Comparison of ENCODE assay signal across 4 fruit fly cellular contexts in the genomic region with DNA sequence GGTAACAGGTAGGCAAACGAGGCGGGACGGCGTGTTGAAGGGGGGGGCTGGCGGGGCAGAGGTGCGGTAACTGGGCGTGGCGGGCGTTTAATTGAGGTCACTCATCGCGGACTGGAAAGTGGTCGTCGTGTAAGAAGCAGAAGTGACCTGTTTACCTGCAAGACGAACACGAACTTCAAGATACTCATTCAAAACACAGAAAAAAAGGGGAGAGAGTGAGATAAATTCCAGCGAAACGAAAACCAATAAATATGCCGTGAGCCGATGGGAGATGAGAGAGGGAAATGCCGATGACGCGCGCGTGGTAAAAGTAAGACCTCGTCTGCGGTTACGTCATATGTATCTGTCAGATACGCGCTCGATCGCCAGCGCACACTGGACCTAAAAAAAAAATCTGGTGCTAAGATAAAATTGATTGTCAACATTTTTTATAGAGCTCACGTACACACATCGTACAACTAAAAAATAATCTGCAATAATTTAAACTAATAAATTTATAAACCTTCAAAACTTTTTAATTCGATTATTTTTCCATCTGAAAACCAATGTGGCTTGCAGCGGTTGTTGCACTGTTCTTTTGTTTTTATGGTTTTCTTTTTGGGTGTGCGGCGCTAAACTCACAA.
TF ChIP-seq lines count a peak whose summit lies in the region.

No protein-coding gene starts in this region.

- no peak for TF ChIP-seq CTCF in whole organism, embryonic (GFP tag; optimal IDR thresholded peaks at IDR 0.05; lab: Kevin White, UChicago)

TF ChIP-seq in whole organism, embryonic, 481 proteins besides CTCF, POLR2A, EP300 and RAD21 (continues in another document):
- no peak for TF ChIP-seq sim (GFP tag; IDR thresholded peaks at IDR 0.05; lab: Robert Waterston, UW)
- TF ChIP-seq al (GFP tag; IDR thresholded peaks at IDR 0.05; lab: Robert Waterston, UW): no peak
- 0 out of 2 replicates have a peak, but pooled peaks have one; percentile 19 for TF ChIP-seq CG11696 (GFP tag; IDR thresholded peaks at IDR 0.05; lab: Robert Waterston, UW)
- TF ChIP-seq CG2678 (tag; optimal IDR thresholded peaks at IDR 0.05; lab: Kevin White, UChicago): peak; percentile 70
- no peak for TF ChIP-seq cas (GFP tag; IDR thresholded peaks at IDR 0.05; lab: Robert Waterston, UW)
- no peak for TF ChIP-seq exex (tag; optimal IDR thresholded peaks at IDR 0.05; lab: Kevin White, UChicago)
- TF ChIP-seq pan (optimal IDR thresholded peaks at IDR 0.05; lab: Kevin White, UChicago): no peak
- TF ChIP-seq pan (GFP tag; optimal IDR thresholded peaks at IDR 0.05 in 1 of 2, IDR thresholded peaks at IDR 0.05 in 1 of 2): peak in 1 of 2 experiments; percentile 70
- TF ChIP-seq sna (GFP tag; IDR thresholded peaks at IDR 0.05; lab: Robert Waterston, UW; ENCODE audit: partially characterized antibody): no peak
- no peak for TF ChIP-seq zf30C (GFP tag; optimal IDR thresholded peaks at IDR 0.05; lab: Kevin White, UChicago)
- no peak for TF ChIP-seq kni (GFP tag; optimal IDR thresholded peaks at IDR 0.05; lab: Kevin White, UChicago)
- peak; percentile 41; the same call in 1 of the 2 replicates for TF ChIP-seq E2f2 (GFP tag; IDR thresholded peaks at IDR 0.05; lab: Robert Waterston, UW)
- TF ChIP-seq Hsf (GFP tag; optimal IDR thresholded peaks at IDR 0.05; lab: Kevin White, UChicago): peak; percentile 46
- TF ChIP-seq CG31441 (GFP tag; IDR thresholded peaks at IDR 0.05; lab: Robert Waterston, UW): peak; percentile 87
- TF ChIP-seq oc (tag; optimal IDR thresholded peaks at IDR 0.05; lab: Kevin White, UChicago): peak; percentile 71
- TF ChIP-seq Side (GFP tag; optimal IDR thresholded peaks at IDR 0.05; lab: Kevin White, UChicago): no peak
- TF ChIP-seq CG17385 (GFP tag; optimal IDR thresholded peaks at IDR 0.05; lab: Kevin White, UChicago): peak; percentile 63
- TF ChIP-seq CG13424 (tag; optimal IDR thresholded peaks at IDR 0.05; lab: Kevin White, UChicago): peak; percentile 65
- peak; percentile 53 for TF ChIP-seq CG14710 (tag; optimal IDR thresholded peaks at IDR 0.05; lab: Kevin White, UChicago)
- TF ChIP-seq shn (GFP tag; optimal IDR thresholded peaks at IDR 0.05; lab: Kevin White, UChicago): no peak

TF ChIP-seq in whole organism, prepupa, 60 proteins besides CTCF, POLR2A, EP300 and RAD21 (continues in another document):
- TF ChIP-seq topi (GFP tag; optimal IDR thresholded peaks at IDR 0.05; lab: Kevin White, UChicago): peak; percentile 70
- TF ChIP-seq acj6 (GFP tag; optimal IDR thresholded peaks at IDR 0.05; lab: Kevin White, UChicago): peak; percentile 67
- no peak for TF ChIP-seq fd59A (GFP tag; optimal IDR thresholded peaks at IDR 0.05; lab: Kevin White, UChicago)
- TF ChIP-seq pdm3 (GFP tag; optimal IDR thresholded peaks at IDR 0.05; lab: Kevin White, UChicago): peak; percentile 73
- no peak for TF ChIP-seq CG9139 (GFP tag; optimal IDR thresholded peaks at IDR 0.05; lab: Kevin White, UChicago)
- peak; percentile 76 for TF ChIP-seq OdsH (GFP tag; optimal IDR thresholded peaks at IDR 0.05; lab: Kevin White, UChicago)
- TF ChIP-seq fd85E (GFP tag; optimal IDR thresholded peaks at IDR 0.05; lab: Kevin White, UChicago): peak; percentile 24
- TF ChIP-seq CG32006 (GFP tag; optimal IDR thresholded peaks at IDR 0.05; lab: Kevin White, UChicago): peak; percentile 43
- TF ChIP-seq CG4318 (GFP tag; optimal IDR thresholded peaks at IDR 0.05; lab: Kevin White, UChicago): no peak
- TF ChIP-seq CG8632 (GFP tag; optimal IDR thresholded peaks at IDR 0.05; lab: Kevin White, UChicago): peak; percentile 78
- peak; percentile 68 for TF ChIP-seq CG7368 (GFP tag; optimal IDR thresholded peaks at IDR 0.05; lab: Kevin White, UChicago)
- TF ChIP-seq Gug (GFP tag; IDR thresholded peaks at IDR 0.05; lab: Robert Waterston, UW): no peak
- peak; percentile 13 for TF ChIP-seq Lpt (GFP tag; optimal IDR thresholded peaks at IDR 0.05; lab: Kevin White, UChicago)
- peak; percentile 1 for TF ChIP-seq Ets96B (tag; optimal IDR thresholded peaks at IDR 0.05; lab: Kevin White, UChicago)
- TF ChIP-seq CG8319 (GFP tag; optimal IDR thresholded peaks at IDR 0.05; lab: Kevin White, UChicago): peak; percentile 59
- TF ChIP-seq Met (GFP tag; optimal IDR thresholded peaks at IDR 0.05; lab: Kevin White, UChicago): peak; percentile 77
- TF ChIP-seq Eip75B (GFP tag; optimal IDR thresholded peaks at IDR 0.05; lab: Kevin White, UChicago): peak; percentile 61
- TF ChIP-seq achi (GFP tag; optimal IDR thresholded peaks at IDR 0.05; lab: Kevin White, UChicago): peak; percentile 70
- TF ChIP-seq CG6854 (GFP tag; optimal IDR thresholded peaks at IDR 0.05; lab: Kevin White, UChicago): no peak
- TF ChIP-seq Hr39 (GFP tag; optimal IDR thresholded peaks at IDR 0.05; lab: Kevin White, UChicago): peak; percentile 72
- TF ChIP-seq lz (GFP tag; optimal IDR thresholded peaks at IDR 0.05; lab: Kevin White, UChicago): peak; percentile 68
- peak; percentile 78 for TF ChIP-seq Blimp-1 (GFP tag; optimal IDR thresholded peaks at IDR 0.05; lab: Kevin White, UChicago)

TF ChIP-seq in whole organism, pupa, 21 proteins besides CTCF, POLR2A, EP300 and RAD21:
- TF ChIP-seq CG13204 (GFP tag; optimal IDR thresholded peaks at IDR 0.05; lab: Kevin White, UChicago) (no peak), CG12605 (GFP tag; IDR thresholded peaks at IDR 0.05; lab: Robert Waterston, UW) (0 out of 2 replicates have a peak, but pooled peaks have one; percentile 15), EcR (GFP tag; optimal IDR thresholded peaks at IDR 0.05; lab: Kevin White, UChicago) (no peak), CG9948 (tag; optimal IDR thresholded peaks at IDR 0.05; lab: Kevin White, UChicago) (no peak), CG34367 (tag; optimal IDR thresholded peaks at IDR 0.05; lab: Kevin White, UChicago) (no peak), D1 (tag; optimal IDR thresholded peaks at IDR 0.05; lab: Kevin White, UChicago) (no peak), fd96Ca (GFP tag; IDR thresholded peaks at IDR 0.05; lab: Robert Waterston, UW) (no peak), Pif1A (GFP tag; optimal IDR thresholded peaks at IDR 0.05; lab: Kevin White, UChicago) (peak; percentile 57), CG8159 (tag; optimal IDR thresholded peaks at IDR 0.05; lab: Kevin White, UChicago) (peak; percentile 19), CG8301 (tag; optimal IDR thresholded peaks at IDR 0.05; lab: Kevin White, UChicago) (peak; percentile 12), CG17806 (tag; optimal IDR thresholded peaks at IDR 0.05; lab: Kevin White, UChicago) (no peak), CG4496 (GFP tag; IDR thresholded peaks at IDR 0.05; lab: Robert Waterston, UW) (peak; percentile 55; the same call in 2 of the 3 replicates), CG32121 (GFP tag; IDR thresholded peaks at IDR 0.05; lab: Robert Waterston, UW) (0 out of 2 replicates have a peak, but pooled peaks have one; percentile 22), gl (tag; optimal IDR thresholded peaks at IDR 0.05; lab: Kevin White, UChicago) (no peak), CG10348 (GFP tag; IDR thresholded peaks at IDR 0.05; lab: Robert Waterston, UW) (no peak), rn (GFP tag; IDR thresholded peaks at IDR 0.05; lab: Robert Waterston, UW) (no peak), CG15710 (tag; optimal IDR thresholded peaks at IDR 0.05; lab: Kevin White, UChicago) (peak; percentile 12), Ets98B (GFP tag; IDR thresholded peaks at IDR 0.05; lab: Robert Waterston, UW) (peak; percentile 27; the same call in 1 of the 2 replicates), CG14655 (GFP tag; optimal IDR thresholded peaks at IDR 0.05; lab: Kevin White, UChicago) (peak; percentile 42), Snoo (tag; optimal IDR thresholded peaks at IDR 0.05; lab: Kevin White, UChicago) (peak; percentile 66), Pif1B (GFP tag; optimal IDR thresholded peaks at IDR 0.05; lab: Kevin White, UChicago) (peak; percentile 66)

TF ChIP-seq in whole organism, wandering third instar larva, 38 proteins besides CTCF, POLR2A, EP300 and RAD21:
- TF ChIP-seq woc (GFP tag; optimal IDR thresholded peaks at IDR 0.05; lab: Kevin White, UChicago): peak; percentile 11
- TF ChIP-seq HLH106 (tag; optimal IDR thresholded peaks at IDR 0.05; lab: Kevin White, UChicago): peak; percentile 11
- no peak for TF ChIP-seq Dfd (GFP tag; optimal IDR thresholded peaks at IDR 0.05; lab: Kevin White, UChicago)
- TF ChIP-seq Vsx2 (GFP tag; optimal IDR thresholded peaks at IDR 0.05; lab: Kevin White, UChicago; ENCODE audit: partially characterized antibody): no peak
- peak; percentile 35 for TF ChIP-seq psq (GFP tag; optimal IDR thresholded peaks at IDR 0.05; lab: Kevin White, UChicago)
- TF ChIP-seq usp (GFP tag; optimal IDR thresholded peaks at IDR 0.05; lab: Kevin White, UChicago): no peak
- TF ChIP-seq Hr78 (GFP tag; optimal IDR thresholded peaks at IDR 0.05; lab: Kevin White, UChicago): no peak
- TF ChIP-seq Dif (GFP tag; optimal IDR thresholded peaks at IDR 0.05; lab: Kevin White, UChicago; ENCODE audit: partially characterized antibody): no peak
- TF ChIP-seq sage (GFP tag; optimal IDR thresholded peaks at IDR 0.05; lab: Kevin White, UChicago): no peak
- TF ChIP-seq br (GFP tag; optimal IDR thresholded peaks at IDR 0.05; lab: Kevin White, UChicago): peak; percentile 25
- peak in 1 of 2 experiments; percentile 46 for TF ChIP-seq foxo (GFP tag; optimal IDR thresholded peaks at IDR 0.05; lab: Kevin White, UChicago)
- TF ChIP-seq Myc (optimal IDR thresholded peaks at IDR 0.05; lab: Kevin White, UChicago): no peak
- TF ChIP-seq h (GFP tag; optimal IDR thresholded peaks at IDR 0.05; lab: Kevin White, UChicago): peak; percentile 49
- no peak for TF ChIP-seq pan (optimal IDR thresholded peaks at IDR 0.05; lab: Kevin White, UChicago)
- TF ChIP-seq fru (GFP tag; optimal IDR thresholded peaks at IDR 0.05; lab: Kevin White, UChicago): peak; percentile 54
- no peak for TF ChIP-seq tai (GFP tag; optimal IDR thresholded peaks at IDR 0.05; lab: Kevin White, UChicago)
- TF ChIP-seq brk (GFP tag; optimal IDR thresholded peaks at IDR 0.05; lab: Kevin White, UChicago): no peak
- peak; percentile 40 for TF ChIP-seq rgr (GFP tag; optimal IDR thresholded peaks at IDR 0.05; lab: Kevin White, UChicago)
- peak; percentile 10 for TF ChIP-seq ey (GFP tag; optimal IDR thresholded peaks at IDR 0.05; lab: Kevin White, UChicago)
- TF ChIP-seq CG9705 (GFP tag; optimal IDR thresholded peaks at IDR 0.05; lab: Kevin White, UChicago): no peak
- no peak for TF ChIP-seq CG32264 (GFP tag; optimal IDR thresholded peaks at IDR 0.05; lab: Kevin White, UChicago)
